Fruit fly (Drosophila melanogaster): Measurements from ENCODE around the gene Rab3GAP1.

- no peak for TF ChIP-seq Hr39 (GFP tag; optimal IDR thresholded peaks at IDR 0.05)
- TF ChIP-seq CG34406 (GFP tag; optimal IDR thresholded peaks at IDR 0.05): no peak
- no peak for TF ChIP-seq Gug (GFP tag; IDR thresholded peaks at IDR 0.05)
- TF ChIP-seq CG32006 (GFP tag; optimal IDR thresholded peaks at IDR 0.05): peak; percentile 17
- TF ChIP-seq Ets21C (GFP tag; optimal IDR thresholded peaks at IDR 0.05): no peak
- TF ChIP-seq CG8632 (GFP tag; optimal IDR thresholded peaks at IDR 0.05): no peak
- no peak for TF ChIP-seq CG4318 (GFP tag; optimal IDR thresholded peaks at IDR 0.05)
- no peak for TF ChIP-seq fd59A (GFP tag; optimal IDR thresholded peaks at IDR 0.05)
- no peak for TF ChIP-seq lz (GFP tag; optimal IDR thresholded peaks at IDR 0.05)
- TF ChIP-seq salr (GFP tag; optimal IDR thresholded peaks at IDR 0.05): no peak
- no peak for TF ChIP-seq ss (GFP tag; optimal IDR thresholded peaks at IDR 0.05)
Measured at dm6 chr2L:1615753-1616152, 4.8 kb upstream of the Rab3GAP1 start.

Measured in whole organism, prepupa.